Fruit fly (Drosophila melanogaster) whole organism, prepupa: ENCODE data around the gene Grl36b.

Experiments used
- CG10631 ChIP-seq: fragments of 200-800 bp; sonication (Bioruptor generic); optimal IDR thresholded peaks from 2 replicates; lab custom pipeline; 2016; ENCODE audit warnings: missing biosample characterization, missing genetic modification characterization
- CG11294 ChIP-seq: fragments of 200-800 bp; sonication (Bioruptor generic); IDR thresholded peaks from 2 replicates; pipeline ENCODE4 v1.3.6; 2022; ENCODE audit warnings: missing biosample characterization, missing genetic modification characterization
- CG11762 ChIP-seq: fragments of 200-800 bp; sonication (Bioruptor generic); optimal IDR thresholded peaks from 3 replicates; lab custom pipeline; 2016; ENCODE audit warnings: missing biosample characterization, missing genetic modification characterization; ENCODE audit not compliant: insufficient read depth
- CG15336 ChIP-seq: fragments of 200-800 bp; sonication (Bioruptor generic); IDR thresholded peaks from 2 replicates; pipeline ENCODE4 v1.3.6; 2022; ENCODE audit warnings: missing biosample characterization, missing genetic modification characterization
- CG1621 ChIP-seq: fragments of 200-800 bp; sonication (Bioruptor generic); optimal IDR thresholded peaks from 3 replicates; lab custom pipeline; 2018; ENCODE audit warnings: missing biosample characterization, mild to moderate bottlenecking, missing genetic modification characterization
- CG3032 ChIP-seq: fragments of 200-800 bp; optimal IDR thresholded peaks from 2 replicates; lab custom pipeline; 2019; ENCODE audit warnings: missing biosample characterization, mild to moderate bottlenecking, missing genetic modification characterization, moderate library complexity
- CG31627 ChIP-seq: fragments of 200-800 bp; sonication (Bioruptor generic); optimal IDR thresholded peaks from 3 replicates; lab custom pipeline; 2016; ENCODE audit warnings: missing biosample characterization, missing genetic modification characterization
- CG32006 ChIP-seq: fragments of 200-800 bp; sonication (Bioruptor generic); optimal IDR thresholded peaks from 3 replicates; lab custom pipeline; 2017; ENCODE audit warnings: missing biosample characterization, mild to moderate bottlenecking, missing genetic modification characterization
- CG34406 ChIP-seq: fragments of 200-800 bp; sonication (Bioruptor generic); optimal IDR thresholded peaks from 3 replicates; lab custom pipeline; 2016; ENCODE audit warnings: missing biosample characterization, missing genetic modification characterization
- CG3919 ChIP-seq: fragments of 200-800 bp; sonication (Bioruptor generic); optimal IDR thresholded peaks from 3 replicates; lab custom pipeline; 2016; ENCODE audit warnings: missing biosample characterization, missing genetic modification characterization
- CG6276 ChIP-seq: fragments of 200-800 bp; sonication (Bioruptor generic); optimal IDR thresholded peaks from 2 replicates; lab custom pipeline; 2017; ENCODE audit warnings: missing biosample characterization, mild to moderate bottlenecking, missing genetic modification characterization
- CG6808 ChIP-seq: fragments of 200-800 bp; sonication (Bioruptor generic); optimal IDR thresholded peaks from 3 replicates; lab custom pipeline; 2017; ENCODE audit warnings: missing biosample characterization, missing genetic modification characterization, mild to moderate bottlenecking, moderate library complexity, missing genetic modification reagents
- CG6854 ChIP-seq: fragments of 200-800 bp; sonication (Bioruptor generic); optimal IDR thresholded peaks from 2 replicates; lab custom pipeline; 2017; ENCODE audit warnings: missing biosample characterization, mild to moderate bottlenecking, missing genetic modification characterization
- CG7368 ChIP-seq: fragments of 200-800 bp; sonication (Bioruptor generic); optimal IDR thresholded peaks from 3 replicates; lab custom pipeline; 2016; ENCODE audit warnings: missing biosample characterization, missing genetic modification characterization
- CG8319 ChIP-seq: fragments of 200-800 bp; sonication (Bioruptor generic); optimal IDR thresholded peaks from 3 replicates; lab custom pipeline; 2016; ENCODE audit warnings: missing biosample characterization, missing genetic modification characterization
- Eip75B ChIP-seq: fragments of 200-800 bp; sonication (Bioruptor generic); optimal IDR thresholded peaks from 3 replicates; lab custom pipeline; 2016; ENCODE audit warnings: missing biosample characterization, missing genetic modification characterization
- Eip78C ChIP-seq: fragments of 200-800 bp; sonication (Bioruptor generic); peaks from one replicate; lab custom pipeline; 2016; ENCODE audit warnings: missing biosample characterization, missing genetic modification characterization
- Ets96B ChIP-seq: fragments of 200-800 bp; optimal IDR thresholded peaks from 2 replicates; lab custom pipeline; 2019; ENCODE audit warnings: missing biosample characterization, mild to moderate bottlenecking, missing genetic modification characterization, moderate library complexity
- Gug ChIP-seq: fragments of 200-800 bp; sonication (Bioruptor generic); IDR thresholded peaks from 2 replicates; pipeline ENCODE4 v1.3.6; 2022; ENCODE audit warnings: missing biosample characterization, missing genetic modification characterization
- Hr39 ChIP-seq: fragments of 200-800 bp; sonication (Bioruptor generic); optimal IDR thresholded peaks from 2 replicates; lab custom pipeline; 2016; ENCODE audit warnings: missing biosample characterization, missing genetic modification characterization
- Hr4 ChIP-seq: fragments of 200-800 bp; sonication (Bioruptor generic); optimal IDR thresholded peaks from 3 replicates; lab custom pipeline; 2016; ENCODE audit warnings: missing biosample characterization, missing genetic modification characterization
- Lpt ChIP-seq: fragments of 200-800 bp; sonication (Bioruptor generic); optimal IDR thresholded peaks from 3 replicates; lab custom pipeline; 2016; ENCODE audit warnings: missing biosample characterization, missing genetic modification characterization
- OdsH ChIP-seq: fragments of 200-800 bp; sonication (Bioruptor generic); optimal IDR thresholded peaks from 3 replicates; lab custom pipeline; 2016; ENCODE audit warnings: missing biosample characterization, missing genetic modification characterization
- Sox102F ChIP-seq: fragments of 200-800 bp; sonication (Bioruptor generic); optimal IDR thresholded peaks from 2 replicates; lab custom pipeline; 2016; ENCODE audit warnings: missing biosample characterization, mild to moderate bottlenecking, missing genetic modification characterization
- Sox14 ChIP-seq: fragments of 200-800 bp; sonication (Bioruptor generic); optimal IDR thresholded peaks from 3 replicates; lab custom pipeline; 2016; ENCODE audit warnings: missing biosample characterization, missing genetic modification characterization
- Sox15 ChIP-seq: fragments of 200-800 bp; sonication (Bioruptor generic); optimal IDR thresholded peaks from 3 replicates; lab custom pipeline; 2016; ENCODE audit warnings: missing biosample characterization, missing genetic modification characterization
- achi ChIP-seq: fragments of 200-800 bp; sonication (Bioruptor generic); optimal IDR thresholded peaks from 3 replicates; lab custom pipeline; 2016; ENCODE audit warnings: missing biosample characterization, missing genetic modification characterization
- acj6 ChIP-seq: fragments of 200-800 bp; sonication (Bioruptor generic); optimal IDR thresholded peaks from 3 replicates; lab custom pipeline; 2016; ENCODE audit warnings: missing biosample characterization, missing genetic modification characterization
- cyc ChIP-seq: fragments of 200-800 bp; sonication (Bioruptor generic); optimal IDR thresholded peaks from 3 replicates; lab custom pipeline; 2016; ENCODE audit warnings: missing biosample characterization, missing genetic modification characterization
- dac ChIP-seq: fragments of 200-800 bp; sonication (Bioruptor generic); optimal IDR thresholded peaks from 2 replicates; lab custom pipeline; 2017; ENCODE audit warnings: missing biosample characterization, mild to moderate bottlenecking, missing genetic modification characterization
- dsx ChIP-seq: fragments of 200-800 bp; optimal IDR thresholded peaks from 3 replicates; lab custom pipeline; 2019; ENCODE audit warnings: missing biosample characterization, mild to moderate bottlenecking, missing genetic modification characterization, moderate library complexity; ENCODE audit not compliant: poor library complexity, severe bottlenecking
- eg ChIP-seq: fragments of 200-800 bp; sonication (Bioruptor generic); IDR thresholded peaks from 3 replicates; pipeline ENCODE4 v1.3.6; 2022; ENCODE audit warnings: missing biosample characterization, missing genetic modification characterization
- esn ChIP-seq: fragments of 200-800 bp; sonication (Bioruptor generic); optimal IDR thresholded peaks from 2 replicates; lab custom pipeline; 2016; ENCODE audit warnings: missing biosample characterization, mild to moderate bottlenecking, missing genetic modification characterization, moderate library complexity
- fd59A ChIP-seq: fragments of 200-800 bp; sonication (Bioruptor generic); optimal IDR thresholded peaks from 2 replicates; lab custom pipeline; 2017; ENCODE audit warnings: missing biosample characterization, mild to moderate bottlenecking, missing genetic modification characterization, missing genetic modification reagents
- fkh ChIP-seq: fragments of 200-800 bp; sonication (Bioruptor generic); optimal IDR thresholded peaks from 3 replicates; lab custom pipeline; 2017; ENCODE audit warnings: missing biosample characterization, mild to moderate bottlenecking, missing genetic modification characterization, moderate library complexity
- lz ChIP-seq: fragments of 200-800 bp; sonication (Bioruptor generic); optimal IDR thresholded peaks from 3 replicates; lab custom pipeline; 2016; ENCODE audit warnings: missing biosample characterization, missing genetic modification characterization
- pdm3 ChIP-seq: fragments of 200-800 bp; sonication (Bioruptor generic); optimal IDR thresholded peaks from 3 replicates; lab custom pipeline; 2016; ENCODE audit warnings: missing biosample characterization, missing genetic modification characterization
- salr ChIP-seq, 2 experiments: fragments of 200-800 bp; sonication (Bioruptor generic); optimal IDR thresholded peaks; 3 replicates each; lab custom pipeline; 2016 to 2018; ENCODE audit warnings: missing biosample characterization in 2 of 2, missing genetic modification characterization in 2 of 2, mild to moderate bottlenecking in 1 of 2
- spab ChIP-seq: fragments of 200-800 bp; sonication (Bioruptor generic); optimal IDR thresholded peaks from 2 replicates; lab custom pipeline; 2017; ENCODE audit warnings: missing biosample characterization, mild to moderate bottlenecking, missing genetic modification characterization, missing genetic modification reagents
- topi ChIP-seq: fragments of 200-800 bp; sonication (Bioruptor generic); optimal IDR thresholded peaks from 3 replicates; lab custom pipeline; 2016; ENCODE audit warnings: missing biosample characterization, missing genetic modification characterization
- vri ChIP-seq: fragments of 200-800 bp; sonication (Bioruptor generic); optimal IDR thresholded peaks from 3 replicates; lab custom pipeline; 2016; ENCODE audit warnings: missing biosample characterization, mild to moderate bottlenecking, missing genetic modification characterization

Grl36b gene

DNA sequence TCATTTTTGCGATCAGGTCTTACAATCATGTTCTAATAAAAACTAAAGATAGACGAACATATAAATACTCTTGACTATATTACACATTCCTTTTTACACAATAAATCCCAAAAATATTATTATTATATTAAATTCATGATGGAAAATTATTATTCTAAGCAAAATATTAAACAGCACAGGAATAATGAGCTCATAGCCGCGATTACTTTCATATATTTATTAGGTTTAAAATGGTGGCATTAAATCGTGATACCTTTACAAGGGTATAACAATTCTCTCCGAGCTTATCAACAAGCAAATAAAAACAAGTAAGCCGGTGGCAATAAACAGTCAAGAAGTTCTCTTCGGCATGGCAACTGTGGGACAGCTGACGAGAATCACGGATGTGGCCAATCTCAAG lies 27.5 kb upstream of the Grl36b start, which contains the start of gene CG17681:
Gene CG17681 (plus strand): TSS at position 56 of the 400 bp plus-strand sequence.
- TF ChIP-seq spab (GFP tag; lab: Kevin White, UChicago) (no peak), CG10631 (peak; percentile 21), vri (GFP tag; lab: Kevin White, UChicago) (no peak), dac (GFP tag; lab: Kevin White, UChicago) (no peak), CG6854 (GFP tag; lab: Kevin White, UChicago) (no peak), esn (GFP tag; lab: Kevin White, UChicago) (peak; percentile 18), salr (GFP tag; optimal IDR thresholded peaks at IDR 0.05; lab: Kevin White, UChicago) (no peak), OdsH (GFP tag; lab: Kevin White, UChicago) (peak; percentile 44), topi (GFP tag; lab: Kevin White, UChicago) (peak; percentile 37), lz (GFP tag; lab: Kevin White, UChicago) (no peak), CG34406 (GFP tag; lab: Kevin White, UChicago) (no peak), Gug (GFP tag; lab: Robert Waterston, UW) (no peak), fkh (peak; percentile 54), Hr39 (GFP tag; lab: Kevin White, UChicago) (peak; percentile 1), cyc (GFP tag; lab: Kevin White, UChicago) (peak; percentile 42), Eip75B (GFP tag; lab: Kevin White, UChicago) (no peak)

dm6 chr2L:18152172-18152639 lies 26.7 kb upstream of the Grl36b start, which contains the start of gene Socs36E:
Socs36E (minus strand) TSS chr2L:18152417.
- peak; percentile 100 for TF ChIP-seq CG1621 (tag; lab: Kevin White, UChicago)
- TF ChIP-seq CG6276 (GFP tag; lab: Kevin White, UChicago), result no peak
- TF ChIP-seq vri (GFP tag; lab: Kevin White, UChicago), result peak; percentile 51
- no peak for TF ChIP-seq Lpt (GFP tag; lab: Kevin White, UChicago)
- TF ChIP-seq Sox15 (GFP tag; lab: Kevin White, UChicago), result no peak
- peak; percentile 23; the same call in 1 of the 2 replicates for TF ChIP-seq CG11294 (GFP tag; lab: Robert Waterston, UW)
- TF ChIP-seq CG6808, result peak; percentile 43
- peak; percentile 32 for TF ChIP-seq dsx
- peak; percentile 28 for TF ChIP-seq Sox14 (GFP tag; lab: Kevin White, UChicago)
- TF ChIP-seq Eip75B (GFP tag; lab: Kevin White, UChicago), result peak; percentile 72
- TF ChIP-seq spab (GFP tag; lab: Kevin White, UChicago), result no peak
- TF ChIP-seq CG15336 (GFP tag; lab: Robert Waterston, UW), result peak; percentile 28; the same call in 1 of the 2 replicates
- peak; percentile 56 for TF ChIP-seq CG3919 (GFP tag; lab: Kevin White, UChicago)
- no peak for TF ChIP-seq CG32006
- no peak for TF ChIP-seq CG8319
- no peak for TF ChIP-seq fd59A (GFP tag; lab: Kevin White, UChicago)
- TF ChIP-seq salr (GFP tag; optimal IDR thresholded peaks at IDR 0.05; lab: Kevin White, UChicago), result peak in 1 of 2 experiments; percentile 30
- TF ChIP-seq, all 60 proteins: peak for 10

- TF ChIP-seq CG11762 (GFP tag; lab: Kevin White, UChicago), result no peak
- peak; percentile 12 for TF ChIP-seq Eip78C
- TF ChIP-seq fkh, result peak; percentile 80
These were observed 26.2 kb upstream of the Grl36b start for dm6 chr2L:18151826-18152138.

DNA sequence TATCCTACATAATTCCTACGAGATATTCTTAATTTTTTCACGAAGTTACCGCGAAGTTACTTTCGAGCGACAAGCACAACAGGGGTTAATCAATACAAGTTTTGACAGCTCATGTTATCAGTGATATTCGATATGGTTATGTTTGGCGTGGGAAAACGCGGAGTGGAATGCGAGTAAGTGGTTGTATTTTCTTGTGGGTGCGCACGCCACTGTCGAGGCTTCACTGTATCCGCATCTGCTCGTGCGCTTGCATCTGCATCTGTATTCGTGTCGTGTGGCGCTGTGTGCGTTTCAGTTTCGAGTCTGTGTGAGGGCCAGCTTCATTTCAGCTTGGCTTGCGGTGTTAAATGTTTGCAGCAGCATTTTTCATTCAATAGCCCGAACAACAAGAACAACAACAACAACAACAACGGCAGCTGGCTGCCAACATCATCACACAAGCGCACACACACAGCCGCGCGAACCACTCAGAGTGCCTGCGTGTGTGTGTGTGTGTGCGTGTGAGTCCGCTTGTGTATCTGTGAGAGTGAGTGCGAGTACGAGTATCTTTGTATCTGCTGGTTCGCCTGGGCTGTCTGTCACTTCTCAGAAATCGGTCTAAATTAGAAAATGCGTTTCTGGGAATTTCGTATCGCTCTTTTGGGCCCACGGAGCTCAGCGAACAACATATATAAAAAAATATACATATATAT lies 25.7 kb upstream of the Grl36b start:
- TF ChIP-seq achi (peak; percentile 22), salr (GFP tag; optimal IDR thresholded peaks at IDR 0.05; lab: Kevin White, UChicago) (peak; percentile 26 to 52), fkh (no peak), CG3032 (tag; lab: Kevin White, UChicago) (peak; percentile 30), Hr4 (GFP tag; lab: Kevin White, UChicago) (peak; percentile 39), fd59A (GFP tag; lab: Kevin White, UChicago) (peak; percentile 51), Eip78C (peak; percentile 87), spab (GFP tag; lab: Kevin White, UChicago) (peak; percentile 21), esn (GFP tag; lab: Kevin White, UChicago) (peak; percentile 61), Ets96B (tag; lab: Kevin White, UChicago) (peak; percentile 3), topi (GFP tag; lab: Kevin White, UChicago) (peak; percentile 64), CG7368 (GFP tag; lab: Kevin White, UChicago) (no peak), CG8319 (no peak), dac (GFP tag; lab: Kevin White, UChicago) (peak; percentile 37), acj6 (GFP tag; lab: Kevin White, UChicago) (peak; percentile 60), pdm3 (peak; percentile 56), CG31627 (GFP tag; lab: Kevin White, UChicago) (peak; percentile 84), OdsH (GFP tag; lab: Kevin White, UChicago) (peak; percentile 44), eg (GFP tag; lab: Robert Waterston, UW) (peak; percentile 77), Sox15 (GFP tag; lab: Kevin White, UChicago) (peak; percentile 28), Gug (GFP tag; lab: Robert Waterston, UW) (peak; percentile 30; the same call in 1 of the 2 replicates), lz (GFP tag; lab: Kevin White, UChicago) (peak; percentile 77), Eip75B (GFP tag; lab: Kevin White, UChicago) (peak; percentile 63), Sox102F (no peak)
